Fruit fly (Drosophila melanogaster) whole organism, embryonic: ENCODE results near the gene CG15914.

Source experiments
- Abd-B ChIP-seq: fragments of 200-800 bp; sonication (Bioruptor generic); optimal IDR thresholded peaks from 2 replicates; lab custom pipeline; 2018; ENCODE audit warnings: missing biosample characterization, mild to moderate bottlenecking, missing genetic modification characterization, moderate library complexity
- Asciz ChIP-seq: fragments of 200-800 bp; sonication (Bioruptor generic); optimal IDR thresholded peaks from 2 replicates; lab custom pipeline; 2017; ENCODE audit warnings: missing biosample characterization, mild to moderate bottlenecking, missing genetic modification characterization, missing genetic modification reagents
- Atf6 ChIP-seq: fragments of 200-800 bp; sonication (Bioruptor generic); IDR thresholded peaks from 2 replicates; pipeline ENCODE4 v1.3.6; 2022; ENCODE audit warnings: missing biosample characterization, missing genetic modification characterization
- BEAF-32 ChIP-seq: fragments of 200-800 bp; sonication (Bioruptor generic); optimal IDR thresholded peaks from 3 replicates; lab custom pipeline; 2017; ENCODE audit warnings: missing biosample characterization, missing genetic modification characterization, mild to moderate bottlenecking, moderate library complexity, missing genetic modification reagents
- Bgb ChIP-seq: fragments of 200-800 bp; sonication (Bioruptor generic); IDR thresholded peaks from 2 replicates; pipeline ENCODE4 v1.3.6; 2022; ENCODE audit warnings: missing biosample characterization, missing genetic modification characterization; ENCODE audit not compliant: partially characterized antibody
- Blimp-1 ChIP-seq: fragments of 200-800 bp; sonication (Bioruptor generic); optimal IDR thresholded peaks from 3 replicates; lab custom pipeline; 2018; ENCODE audit warnings: missing biosample characterization, missing genetic modification characterization, mild to moderate bottlenecking, moderate library complexity, missing genetic modification reagents
- Bteb2 ChIP-seq: fragments of 200-800 bp; sonication (Bioruptor generic); optimal IDR thresholded peaks from 2 replicates; lab custom pipeline; 2016; ENCODE audit warnings: missing biosample characterization, missing genetic modification characterization
- CG10147 ChIP-seq: fragments of 200-800 bp; sonication (Bioruptor generic); optimal IDR thresholded peaks from 2 replicates; lab custom pipeline; 2019; ENCODE audit warnings: missing biosample characterization, mild to moderate bottlenecking, missing genetic modification characterization, moderate library complexity
- CG10462 ChIP-seq: fragments of 200-800 bp; sonication (Bioruptor generic); optimal IDR thresholded peaks from 2 replicates; lab custom pipeline; 2016; ENCODE audit warnings: missing biosample characterization, missing genetic modification characterization
- CG14860 ChIP-seq: fragments of 200-800 bp; sonication (Bioruptor generic); IDR thresholded peaks from 3 replicates; pipeline ENCODE4 v1.3.6; 2022; ENCODE audit warnings: missing biosample characterization, missing genetic modification characterization; ENCODE audit not compliant: partially characterized antibody
- CG16863 ChIP-seq: fragments of 200-800 bp; sonication (Bioruptor generic); optimal IDR thresholded peaks from 3 replicates; lab custom pipeline; 2016; ENCODE audit warnings: missing biosample characterization, missing genetic modification characterization
- CG17361 ChIP-seq: fragments of 200-800 bp; sonication (Bioruptor generic); IDR thresholded peaks from 3 replicates; pipeline ENCODE4 v1.3.6; 2022; ENCODE audit warnings: missing biosample characterization, missing genetic modification characterization
- CG1832 ChIP-seq: fragments of 200-800 bp; sonication (Bioruptor generic); optimal IDR thresholded peaks from 2 replicates; lab custom pipeline; 2017; ENCODE audit warnings: missing biosample characterization, mild to moderate bottlenecking, missing genetic modification characterization, inconsistent platforms
- CG2120 ChIP-seq: fragments of 200-800 bp; sonication (Bioruptor generic); optimal IDR thresholded peaks from 3 replicates; lab custom pipeline; 2016; ENCODE audit warnings: missing biosample characterization, missing genetic modification characterization
- CG2129 ChIP-seq: fragments of 200-800 bp; sonication (Bioruptor generic); IDR thresholded peaks from 2 replicates; pipeline ENCODE4 v1.3.6; 2022; ENCODE audit warnings: missing biosample characterization, missing genetic modification characterization; ENCODE audit not compliant: partially characterized antibody
- CG2712 ChIP-seq: fragments of 200-800 bp; optimal IDR thresholded peaks from 3 replicates; lab custom pipeline; 2019; ENCODE audit warnings: missing biosample characterization, mild to moderate bottlenecking, missing genetic modification characterization, moderate library complexity
- CG30020 ChIP-seq: fragments of 200-800 bp; optimal IDR thresholded peaks from 2 replicates; lab custom pipeline; 2019; ENCODE audit warnings: missing biosample characterization, mild to moderate bottlenecking, missing genetic modification characterization, moderate library complexity
- CG3065 ChIP-seq: fragments of 200-800 bp; sonication (Bioruptor generic); optimal IDR thresholded peaks from 2 replicates; lab custom pipeline; 2016; ENCODE audit warnings: missing biosample characterization, missing genetic modification characterization
- CG31224 ChIP-seq: fragments of 200-800 bp; sonication (Bioruptor generic); IDR thresholded peaks from 2 replicates; pipeline ENCODE4 v1.3.6; 2022; ENCODE audit warnings: missing biosample characterization, missing genetic modification characterization
- CG32532 ChIP-seq: fragments of 200-800 bp; sonication (Bioruptor generic); IDR thresholded peaks from 2 replicates; pipeline ENCODE4 v1.3.6; 2022; ENCODE audit warnings: missing biosample characterization, missing genetic modification characterization
- CG4404 ChIP-seq: fragments of 200-800 bp; sonication (Bioruptor generic); IDR thresholded peaks from 2 replicates; pipeline ENCODE4 v1.3.6; 2022; ENCODE audit warnings: missing biosample characterization, missing genetic modification characterization
- CG4424 ChIP-seq: fragments of 200-800 bp; sonication (Bioruptor generic); optimal IDR thresholded peaks from 3 replicates; lab custom pipeline; 2016; ENCODE audit warnings: missing biosample characterization, missing genetic modification characterization
- CG4820 ChIP-seq: fragments of 200-800 bp; sonication (Bioruptor generic); optimal IDR thresholded peaks from 3 replicates; lab custom pipeline; 2016; ENCODE audit warnings: missing biosample characterization, missing genetic modification characterization
- D19A ChIP-seq: fragments of 200-800 bp; optimal IDR thresholded peaks from 3 replicates; lab custom pipeline; 2019; ENCODE audit warnings: missing biosample characterization, mild to moderate bottlenecking, missing genetic modification characterization, moderate library complexity
- Dll ChIP-seq: fragments of 200-800 bp; sonication (Bioruptor generic); IDR thresholded peaks from 4 replicates; pipeline ENCODE4 v1.3.6; 2022; ENCODE audit warnings: missing biosample characterization, missing genetic modification characterization; ENCODE audit not compliant: partially characterized antibody
- E2f1 ChIP-seq: fragments of 200-800 bp; sonication (Bioruptor generic); IDR thresholded peaks from 2 replicates; pipeline ENCODE4 v1.3.6; 2022; ENCODE audit warnings: missing biosample characterization, missing genetic modification characterization
- E2f2 ChIP-seq: fragments of 200-800 bp; sonication (Bioruptor generic); IDR thresholded peaks from 2 replicates; pipeline ENCODE4 v1.3.6; 2022; ENCODE audit warnings: missing biosample characterization, missing genetic modification characterization
- Hr3 ChIP-seq: fragments of 200-800 bp; sonication (Bioruptor generic); optimal IDR thresholded peaks from 3 replicates; lab custom pipeline; 2016; ENCODE audit warnings: missing biosample characterization, missing genetic modification characterization
- Hr51 ChIP-seq, 2 experiments: fragments of 200-800 bp; sonication (Bioruptor generic); optimal IDR thresholded peaks; 2 replicates in 1 of 2; 3 replicates in 1 of 2; lab custom pipeline; 2016 to 2018; ENCODE audit warnings: missing biosample characterization in 2 of 2, missing genetic modification characterization in 2 of 2, mild to moderate bottlenecking in 1 of 2, moderate library complexity in 1 of 2
- Med ChIP-seq: fragments of 200-800 bp; sonication (Bioruptor generic); peaks from one replicate; lab custom pipeline; 2016; ENCODE audit warnings: missing biosample characterization, missing genetic modification characterization, mild to moderate bottlenecking, inconsistent platforms, moderate library complexity
- Meics ChIP-seq: fragments of 200-800 bp; sonication (Bioruptor generic); optimal IDR thresholded peaks from 2 replicates; lab custom pipeline; 2017; ENCODE audit warnings: missing biosample characterization, mild to moderate bottlenecking, missing genetic modification characterization
- Ravus ChIP-seq: fragments of 200-800 bp; sonication (Bioruptor generic); IDR thresholded peaks from 2 replicates; pipeline ENCODE4 v1.3.6; 2022; ENCODE audit warnings: missing biosample characterization, missing genetic modification characterization
- Rx ChIP-seq: fragments of 200-800 bp; sonication (Bioruptor generic); IDR thresholded peaks from 2 replicates; pipeline ENCODE4 v1.3.6; 2022; ENCODE audit warnings: missing biosample characterization, missing genetic modification characterization
- Spps ChIP-seq: fragments of 200-800 bp; sonication (Bioruptor generic); optimal IDR thresholded peaks from 2 replicates; lab custom pipeline; 2018; ENCODE audit warnings: missing biosample characterization, mild to moderate bottlenecking, missing genetic modification characterization
- Sry-β ChIP-seq: fragments of 200-800 bp; sonication (Bioruptor generic); optimal IDR thresholded peaks from 2 replicates; lab custom pipeline; 2018; ENCODE audit warnings: missing biosample characterization, mild to moderate bottlenecking, missing genetic modification characterization, moderate library complexity
- amos ChIP-seq: fragments of 200-800 bp; sonication (Bioruptor generic); IDR thresholded peaks from 2 replicates; pipeline ENCODE4 v1.3.6; 2022; ENCODE audit warnings: missing biosample characterization, missing genetic modification characterization; ENCODE audit not compliant: partially characterized antibody
- aop ChIP-seq: fragments of 200-800 bp; sonication (Bioruptor generic); IDR thresholded peaks from 2 replicates; pipeline ENCODE4 v1.3.6; 2022; ENCODE audit warnings: missing biosample characterization, missing genetic modification characterization
- ash1 ChIP-seq: fragments of 200-800 bp; sonication (Bioruptor generic); optimal IDR thresholded peaks from 2 replicates; lab custom pipeline; 2018; ENCODE audit warnings: missing biosample characterization, mild to moderate bottlenecking, missing genetic modification characterization
- cad ChIP-seq: fragments of >200 bp; optimal IDR thresholded peaks from 2 replicates; lab custom pipeline; 2017; ENCODE audit warnings: missing biosample characterization, missing genetic modification characterization
- crol ChIP-seq: fragments of 200-800 bp; sonication (Bioruptor generic); IDR thresholded peaks from 2 replicates; pipeline ENCODE4 v1.3.6; 2022; ENCODE audit warnings: missing biosample characterization, missing genetic modification characterization
- ems ChIP-seq: fragments of 200-800 bp; sonication (Bioruptor generic); optimal IDR thresholded peaks from 3 replicates; lab custom pipeline; 2016; ENCODE audit warnings: missing biosample characterization, missing genetic modification characterization
- fd64A ChIP-seq: fragments of 200-800 bp; sonication (Bioruptor generic); optimal IDR thresholded peaks from 3 replicates; lab custom pipeline; 2018; ENCODE audit warnings: missing biosample characterization, mild to moderate bottlenecking, missing genetic modification characterization
- gfzf ChIP-seq: fragments of 200-800 bp; sonication (Bioruptor generic); optimal IDR thresholded peaks from 2 replicates; lab custom pipeline; 2016; ENCODE audit warnings: missing biosample characterization, mild to moderate bottlenecking, missing genetic modification characterization, moderate library complexity
- luna ChIP-seq: fragments of 200-800 bp; sonication (Bioruptor generic); optimal IDR thresholded peaks from 2 replicates; lab custom pipeline; 2016; ENCODE audit warnings: missing biosample characterization, missing genetic modification characterization
- maf-S ChIP-seq: fragments of 200-800 bp; sonication (Bioruptor generic); optimal IDR thresholded peaks from 2 replicates; lab custom pipeline; 2016; ENCODE audit warnings: missing biosample characterization, missing genetic modification characterization
- mam ChIP-seq: fragments of 200-800 bp; sonication (Bioruptor generic); optimal IDR thresholded peaks from 3 replicates; lab custom pipeline; 2016; ENCODE audit warnings: missing biosample characterization, missing genetic modification characterization
- org-1 ChIP-seq: fragments of 200-800 bp; sonication (Bioruptor generic); optimal IDR thresholded peaks from 2 replicates; lab custom pipeline; 2017; ENCODE audit warnings: missing biosample characterization, missing genetic modification characterization
- pita ChIP-seq: fragments of 200-800 bp; sonication (Bioruptor generic); optimal IDR thresholded peaks from 2 replicates; lab custom pipeline; 2017; ENCODE audit warnings: missing biosample characterization, mild to moderate bottlenecking, missing genetic modification characterization
- pnt ChIP-seq: fragments of 200-800 bp; sonication (Bioruptor generic); optimal IDR thresholded peaks from 3 replicates; lab custom pipeline; 2016; ENCODE audit warnings: missing biosample characterization, missing genetic modification characterization
- sens-2 ChIP-seq: fragments of 200-800 bp; sonication (Bioruptor generic); IDR thresholded peaks from 2 replicates; pipeline ENCODE4 v1.3.6; 2022; ENCODE audit warnings: missing biosample characterization, missing genetic modification characterization
- unpg ChIP-seq: fragments of 200-800 bp; sonication (Bioruptor generic); optimal IDR thresholded peaks from 3 replicates; lab custom pipeline; 2018; ENCODE audit warnings: missing biosample characterization, mild to moderate bottlenecking, missing genetic modification characterization, moderate library complexity
- zfh1 ChIP-seq: fragments of 200-800 bp; sonication (Bioruptor generic); IDR thresholded peaks from 3 replicates; pipeline ENCODE4 v1.3.6; 2022; ENCODE audit warnings: missing biosample characterization, missing genetic modification characterization

CG15914 gene

DNA sequence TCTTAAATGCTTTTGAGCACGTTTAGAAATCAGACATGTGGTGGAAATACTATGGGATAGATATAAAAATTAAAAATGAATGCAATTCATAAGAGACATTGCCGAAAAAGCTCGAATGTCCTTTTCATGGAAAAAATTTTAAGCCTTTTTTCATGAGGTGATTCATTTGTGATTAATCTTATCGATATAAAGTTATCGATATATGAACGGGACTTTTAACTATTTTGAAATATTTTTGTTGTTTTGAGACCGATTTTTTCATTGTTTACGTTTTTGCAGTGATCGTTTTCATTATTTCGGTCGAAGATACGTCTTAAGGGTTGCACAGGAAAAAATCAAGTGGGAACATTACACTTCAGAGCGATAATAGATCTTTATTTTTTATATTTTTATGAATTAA, 6.2 kb downstream of the CG15914 start, which contains the start of gene AlkB (continued):
- TF ChIP-seq Sry-β (no peak), Bgb (GFP tag; lab: Robert Waterston, UW) (no peak), E2f1 (no peak), Atf6 (GFP tag; lab: Robert Waterston, UW) (no peak), Med (no peak), BEAF-32 (GFP tag; lab: Kevin White, UChicago) (peak; percentile 45), gfzf (peak; percentile 44), fd64A (GFP tag; lab: Kevin White, UChicago) (no peak), Spps (tag; lab: Kevin White, UChicago) (no peak), CG4404 (GFP tag; lab: Robert Waterston, UW) (no peak), Ravus (GFP tag; lab: Robert Waterston, UW) (no peak), CG10147 (GFP tag; lab: Kevin White, UChicago) (no peak), zfh1 (GFP tag; lab: Robert Waterston, UW) (no peak), luna (no peak), CG17361 (GFP tag; lab: Robert Waterston, UW) (0 out of 3 replicates have a peak, but pooled peaks have one; percentile 9), Dll (peak; percentile 49; the same call in 1 of the 4 replicates), ash1 (no peak), sens-2 (no peak), CG2129 (GFP tag; lab: Robert Waterston, UW) (peak; percentile 13; the same call in 1 of the 2 replicates), CG31224 (GFP tag; lab: Robert Waterston, UW) (no peak), Abd-B (GFP tag; lab: Kevin White, UChicago) (no peak), aop (GFP tag; lab: Robert Waterston, UW) (no peak), Hr3 (no peak), Meics (GFP tag; lab: Kevin White, UChicago) (no peak), amos (GFP tag; lab: Robert Waterston, UW) (0 out of 2 replicates have a peak, but pooled peaks have one; percentile 17), E2f2 (GFP tag; lab: Robert Waterston, UW) (no peak)

dm6 chrX:15859869-15860268, 6.6 kb downstream of the CG15914 start, which contains the start of gene Gbeta13F:
Gbeta13F (plus strand) TSS chrX:15860115.
- peak; percentile 68 for TF ChIP-seq CG30020 (tag; lab: Kevin White, UChicago)
- TF ChIP-seq CG10462 (GFP tag; lab: Kevin White, UChicago): no peak
- TF ChIP-seq zfh1 (GFP tag; lab: Robert Waterston, UW): no peak
- TF ChIP-seq CG32532 (GFP tag; lab: Robert Waterston, UW): peak; percentile 56
- TF ChIP-seq maf-S (GFP tag; lab: Kevin White, UChicago): no peak
- peak; percentile 0 for TF ChIP-seq CG2712 (tag; lab: Kevin White, UChicago)
- TF ChIP-seq D19A (tag; lab: Kevin White, UChicago): no peak
- no peak for TF ChIP-seq Rx (GFP tag; lab: Robert Waterston, UW)
- peak; percentile 37; the same call in 1 of the 3 replicates for TF ChIP-seq CG14860 (GFP tag; lab: Robert Waterston, UW)
- no peak for TF ChIP-seq org-1 (GFP tag; lab: Kevin White, UChicago)
- no peak for TF ChIP-seq crol (GFP tag; lab: Robert Waterston, UW)
- no peak for TF ChIP-seq CG1832 (GFP tag; lab: Kevin White, UChicago)
- TF ChIP-seq Asciz: no peak
- no peak for TF ChIP-seq Blimp-1 (GFP tag; lab: Kevin White, UChicago)
- no peak for TF ChIP-seq pnt (GFP tag; lab: Kevin White, UChicago)
- TF ChIP-seq mam: no peak
- no peak for TF ChIP-seq unpg (GFP tag; lab: Kevin White, UChicago)
- no peak for TF ChIP-seq Bteb2 (GFP tag; lab: Kevin White, UChicago)
- TF ChIP-seq CG2120: no peak
- no peak for TF ChIP-seq pita
- TF ChIP-seq CG3065 (GFP tag; lab: Kevin White, UChicago): no peak
- no peak for TF ChIP-seq CG4424
- TF ChIP-seq Hr51 (GFP tag; optimal IDR thresholded peaks at IDR 0.05; lab: Kevin White, UChicago): no peak
- TF ChIP-seq CG16863: no peak
- TF ChIP-seq cad (GFP tag; lab: Kevin White, UChicago): no peak
- TF ChIP-seq CG4820 (GFP tag; lab: Kevin White, UChicago): no peak
- TF ChIP-seq ems (GFP tag; lab: Kevin White, UChicago): no peak
